Fruit fly (Drosophila melanogaster) whole organism, wandering third instar larva: Measurements from ENCODE around the gene gzl.

Source experiments
- CrebA ChIP-seq: fragments of 200-800 bp; sonication (Bioruptor generic); optimal IDR thresholded peaks from 2 replicates; lab custom pipeline; 2016; ENCODE audit warnings: missing biosample characterization, mild to moderate bottlenecking, missing genetic modification characterization, borderline replicate concordance
- Myc ChIP-seq: fragments of >200 bp; optimal IDR thresholded peaks from 2 replicates; lab custom pipeline; 2017
- dl ChIP-seq, 2 experiments: fragments of 175-275, 200-275 bp in 1 of 2; fragments of 200-275 bp in 1 of 2; sonication (Bioruptor generic); optimal IDR thresholded peaks; lab custom pipeline; 2018; ENCODE audit warnings: mild to moderate bottlenecking in 2 of 2, missing biosample characterization in 2 of 2, missing genetic modification characterization in 2 of 2, moderate library complexity in 2 of 2; ENCODE audit not compliant: partially characterized antibody in 2 of 2, insufficient read depth in 1 of 2
- pan ChIP-seq: fragments of >200 bp; optimal IDR thresholded peaks from 2 replicates; lab custom pipeline; 2017

DNA sequence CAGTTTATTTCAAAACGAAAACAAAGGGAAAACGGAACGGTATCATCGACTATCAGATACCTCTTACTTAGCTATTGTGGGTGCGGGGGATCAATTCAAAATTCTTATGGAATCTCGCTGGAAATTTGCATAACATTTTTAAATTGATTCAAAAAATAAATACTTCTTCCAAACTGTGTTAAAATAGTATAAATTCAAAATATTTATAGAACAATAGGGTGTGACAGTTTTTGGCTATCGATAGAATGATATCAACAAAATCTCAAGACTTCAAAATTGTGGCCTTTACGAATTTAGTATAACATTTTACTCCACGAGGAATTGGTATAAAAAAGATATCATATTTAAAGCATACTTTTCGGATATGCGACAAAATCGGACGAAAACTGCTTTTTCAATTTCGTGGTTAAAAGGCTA lies 5.7 kb downstream of the gzl start:
- TF ChIP-seq pan (no peak), CrebA (GFP tag; lab: Kevin White, UChicago) (no peak), Myc (lab: Kevin White, UChicago) (peak; percentile 20), dl (GFP tag; optimal IDR thresholded peaks at IDR 0.05; lab: Kevin White, UChicago; ENCODE audit: insufficient read depth in 1 of 2, partially characterized antibody in 2 of 2) (no peak)
